Worm (Caenorhabditis elegans) whole organism, L3 larva: ENCODE measurements around the gene gcy-15.
"Not testable (repeated sequence)": the region's sequence is repeated elsewhere in the genome, so short reads cannot be mapped to it uniquely, and the experiment has no call there.

Experiments used
- aly-2 ChIP-seq: fragments of 150-350 bp; optimal IDR thresholded peaks from 2 replicates; lab custom pipeline; 2014; ENCODE audit warnings: missing biosample characterization, missing genetic modification characterization
- ama-1 ChIP-seq: fragments of 150-350 bp; optimal IDR thresholded peaks from 2 replicates; lab custom pipeline; 2018
- ceh-28 ChIP-seq: fragments of 150-350 bp; optimal IDR thresholded peaks from 2 replicates; lab custom pipeline; 2014; ENCODE audit warnings: missing biosample characterization, missing genetic modification reagents, missing genetic modification characterization
- elt-2 ChIP-seq: sonication (generic microtip); optimal IDR thresholded peaks from 2 replicates; lab custom pipeline; 2016; ENCODE audit warnings: missing genetic modification reagents, mild to moderate bottlenecking, missing genetic modification characterization, missing compliant biosample characterization
- nhr-12 ChIP-seq: fragments of 150-350 bp; optimal IDR thresholded peaks from 2 replicates; lab custom pipeline; 2014; ENCODE audit warnings: missing biosample characterization, missing genetic modification characterization
- nhr-76 ChIP-seq: fragments of 150-350 bp; sonication (generic microtip); optimal IDR thresholded peaks from 5 replicates; lab custom pipeline; 2014; ENCODE audit warnings: missing biosample characterization, missing genetic modification characterization
- snpc-4 ChIP-seq: fragments of 150-350 bp; optimal IDR thresholded peaks from 2 replicates; lab custom pipeline; 2014; ENCODE audit warnings: missing biosample characterization, missing genetic modification characterization
- tbx-2 ChIP-seq: sonication (generic microtip); optimal IDR thresholded peaks from 2 replicates; lab custom pipeline; 2016; ENCODE audit warnings: mild to moderate bottlenecking, missing genetic modification characterization, missing compliant biosample characterization
- unc-62 ChIP-seq: fragments of 150-350 bp; sonication (generic microtip); optimal IDR thresholded peaks from 4 replicates; lab custom pipeline; 2014; ENCODE audit warnings: missing biosample characterization, missing genetic modification reagents, missing genetic modification characterization

ce11 chrII:3177663-3178062, 19.2 kb downstream of the gcy-15 start, which contains the start of gene sri-40:
- not testable (repeated sequence) for TF ChIP-seq elt-2 (tag; lab: Kevin White, UChicago); ceh-28 (tag; lab: Kevin White, UChicago); ama-1; tbx-2 (tag; lab: Kevin White, UChicago); unc-62 (GFP tag; lab: Kevin White, UChicago); snpc-4; aly-2; nhr-12 (tag; lab: Kevin White, UChicago); nhr-76
